Worm (Caenorhabditis elegans) whole organism, mixed stage, embryonic: ENCODE data around the gene T07F10.3.
"Not testable (repeated sequence)": the region's sequence is repeated elsewhere in the genome, so short reads cannot be mapped to it uniquely, and the experiment has no call there.

ENCODE experiments used
- M03D4.4 ChIP-seq: sonication (generic microtip); optimal IDR thresholded peaks from 2 replicates; lab custom pipeline; 2017; ENCODE audit warnings: mild to moderate bottlenecking, missing genetic modification characterization, missing compliant biosample characterization
- bed-3 ChIP-seq: fragments of 200-800 bp; sonication (Bioruptor generic); optimal IDR thresholded peaks from 3 replicates; lab custom pipeline; 2018; ENCODE audit warnings: mild to moderate bottlenecking, missing genetic modification characterization, moderate library complexity, missing compliant biosample characterization
- blmp-1 ChIP-seq: fragments of 150-350 bp; optimal IDR thresholded peaks from 2 replicates; lab custom pipeline; 2014; ENCODE audit warnings: missing biosample characterization, missing genetic modification characterization
- ceh-39 ChIP-seq: fragments of 150-350 bp; optimal IDR thresholded peaks from 2 replicates; lab custom pipeline; 2014; ENCODE audit warnings: missing biosample characterization, missing genetic modification characterization
- ceh-43 ChIP-seq: fragments of 200-800 bp; sonication (Bioruptor generic); optimal IDR thresholded peaks from 2 replicates; lab custom pipeline; 2018; ENCODE audit warnings: mild to moderate bottlenecking, missing genetic modification characterization, moderate library complexity, missing compliant biosample characterization
- ceh-83 ChIP-seq: fragments of 200-800 bp; sonication (Bioruptor generic); optimal IDR thresholded peaks from 2 replicates; lab custom pipeline; 2018; ENCODE audit warnings: mild to moderate bottlenecking, missing genetic modification characterization, missing compliant biosample characterization
- ces-1 ChIP-seq: fragments of 150-350 bp; optimal IDR thresholded peaks from 2 replicates; lab custom pipeline; 2014; ENCODE audit warnings: missing biosample characterization, missing genetic modification reagents, missing genetic modification characterization
- cnd-1 ChIP-seq: fragments of 200-800 bp; sonication (Bioruptor generic); optimal IDR thresholded peaks from 2 replicates; lab custom pipeline; 2018; ENCODE audit warnings: mild to moderate bottlenecking, missing genetic modification characterization, missing compliant biosample characterization
- drap-1 ChIP-seq: fragments of 200-800 bp; sonication (Bioruptor generic); optimal IDR thresholded peaks from 3 replicates; lab custom pipeline; 2018; ENCODE audit warnings: mild to moderate bottlenecking, missing genetic modification characterization, missing compliant biosample characterization
- elt-1 ChIP-seq: sonication (generic microtip); optimal IDR thresholded peaks from 2 replicates; lab custom pipeline; 2017; ENCODE audit warnings: missing genetic modification characterization, mild to moderate bottlenecking, missing compliant biosample characterization, antibody characterized with exemption, moderate library complexity, borderline replicate concordance; ENCODE audit not compliant: insufficient read depth
- elt-3 ChIP-seq: fragments of 150-350 bp; optimal IDR thresholded peaks from 2 replicates; lab custom pipeline; 2014; ENCODE audit warnings: missing biosample characterization, missing genetic modification characterization
- ham-2 ChIP-seq: fragments of 200-800 bp; sonication (Bioruptor generic); optimal IDR thresholded peaks from 2 replicates; lab custom pipeline; 2018; ENCODE audit warnings: mild to moderate bottlenecking, missing genetic modification characterization, missing compliant biosample characterization
- hlh-1 ChIP-seq: fragments of 150-350 bp; optimal IDR thresholded peaks from 2 replicates; lab custom pipeline; 2014; ENCODE audit warnings: missing biosample characterization, missing genetic modification reagents, missing genetic modification characterization
- lin-13 ChIP-seq: fragments of 150-350 bp; optimal IDR thresholded peaks from 2 replicates; lab custom pipeline; 2014; ENCODE audit warnings: missing biosample characterization, missing genetic modification characterization
- lsy-2 ChIP-seq: fragments of 150-350 bp; optimal IDR thresholded peaks from 2 replicates; lab custom pipeline; 2014; ENCODE audit warnings: missing biosample characterization, missing genetic modification characterization
- mab-5 ChIP-seq: fragments of 150-350 bp; optimal IDR thresholded peaks from 2 replicates; lab custom pipeline; 2014; ENCODE audit warnings: missing biosample characterization, missing genetic modification characterization
- mep-1 ChIP-seq: fragments of 150-350 bp; optimal IDR thresholded peaks from 2 replicates; lab custom pipeline; 2017; ENCODE audit warnings: missing biosample characterization, missing genetic modification reagents, missing genetic modification characterization, inconsistent platforms
- mls-2 ChIP-seq: sonication (generic microtip); optimal IDR thresholded peaks from 2 replicates; lab custom pipeline; 2016; ENCODE audit warnings: mild to moderate bottlenecking, missing genetic modification characterization, moderate library complexity, missing compliant biosample characterization
- nhr-237 ChIP-seq: fragments of 150-350 bp; optimal IDR thresholded peaks from 2 replicates; lab custom pipeline; 2014; ENCODE audit warnings: missing biosample characterization, missing genetic modification characterization
- nhr-28 ChIP-seq: fragments of 150-350 bp; optimal IDR thresholded peaks from 2 replicates; lab custom pipeline; 2014; ENCODE audit warnings: missing biosample characterization, missing genetic modification characterization
- nhr-76 ChIP-seq: sonication (generic microtip); optimal IDR thresholded peaks from 2 replicates; lab custom pipeline; 2017; ENCODE audit warnings: missing biosample characterization, missing genetic modification characterization
- pha-4 ChIP-seq: fragments of 150-350 bp; optimal IDR thresholded peaks from 2 replicates; lab custom pipeline; 2018; ENCODE audit warnings: missing biosample characterization, missing genetic modification reagents, missing genetic modification characterization
- snpc-4 ChIP-seq: fragments of 150-350 bp; optimal IDR thresholded peaks from 2 replicates; lab custom pipeline; 2014; ENCODE audit warnings: missing biosample characterization, missing genetic modification characterization
- sptf-1 ChIP-seq: sonication (generic microtip); optimal IDR thresholded peaks from 2 replicates; lab custom pipeline; 2017; ENCODE audit warnings: mild to moderate bottlenecking, missing genetic modification characterization, moderate library complexity, missing compliant biosample characterization
- unc-120 ChIP-seq: sonication (generic microtip); optimal IDR thresholded peaks from 2 replicates; lab custom pipeline; 2017; ENCODE audit warnings: missing genetic modification characterization, missing compliant biosample characterization; ENCODE audit not compliant: poor library complexity, severe bottlenecking
- unc-39 ChIP-seq: fragments of 150-350 bp; optimal IDR thresholded peaks from 2 replicates; lab custom pipeline; 2014; ENCODE audit warnings: missing biosample characterization, missing genetic modification characterization
- unc-62 ChIP-seq: fragments of 150-350 bp; optimal IDR thresholded peaks from 2 replicates; lab custom pipeline; 2014; ENCODE audit warnings: missing biosample characterization, missing genetic modification reagents, missing genetic modification characterization
- zip-8 ChIP-seq: fragments of 150-350 bp; optimal IDR thresholded peaks from 2 replicates; lab custom pipeline; 2014; ENCODE audit warnings: missing biosample characterization, missing genetic modification characterization

Gene T07F10.3

DNA sequence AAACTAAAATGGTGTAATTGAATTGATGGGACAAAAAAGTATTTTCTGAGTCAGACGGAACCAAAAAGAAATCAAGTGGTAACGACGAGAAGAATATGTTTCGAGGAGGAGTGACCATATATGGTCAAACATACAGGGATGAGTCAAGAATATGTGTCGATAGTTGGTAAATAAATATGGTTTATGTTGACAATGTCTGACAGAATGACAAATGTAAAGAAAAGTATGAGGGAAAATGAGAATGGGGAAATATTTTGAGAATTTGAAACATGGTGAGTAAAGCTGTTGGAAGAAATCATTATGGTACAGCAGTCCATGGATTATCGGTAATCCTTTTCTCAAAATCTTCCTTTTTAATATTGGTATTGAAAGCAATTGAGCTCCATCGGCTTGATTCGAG is 1.8 kb downstream of the T07F10.3 start, which contains the start of gene nspg-1:
TSS of gene nspg-1 (minus strand) at position 101 of the 400 bp plus-strand sequence.
- TF ChIP-seq nhr-76 (tag; lab: Kevin White, UChicago) (no peak), nhr-28 (tag; lab: Kevin White, UChicago) (no peak), nhr-237 (tag; lab: Kevin White, UChicago) (no peak), sptf-1 (tag; lab: Kevin White, UChicago) (no peak), pha-4 (tag; lab: Kevin White, UChicago) (no peak), mab-5 (no peak), mep-1 (no peak), drap-1 (GFP tag; lab: Kevin White, UChicago) (no peak), cnd-1 (tag; lab: Kevin White, UChicago) (no peak), unc-120 (tag; lab: Kevin White, UChicago) (no peak), hlh-1 (tag; lab: Kevin White, UChicago) (no peak), bed-3 (GFP tag; lab: Kevin White, UChicago) (no peak), ceh-39 (tag; lab: Kevin White, UChicago) (no peak), unc-39 (tag; lab: Kevin White, UChicago) (no peak), elt-1 (tag; lab: Kevin White, UChicago) (no peak), lin-13 (tag; lab: Kevin White, UChicago) (no peak), mls-2 (tag; lab: Kevin White, UChicago) (no peak), ham-2 (GFP tag; lab: Kevin White, UChicago) (no peak)

DNA sequence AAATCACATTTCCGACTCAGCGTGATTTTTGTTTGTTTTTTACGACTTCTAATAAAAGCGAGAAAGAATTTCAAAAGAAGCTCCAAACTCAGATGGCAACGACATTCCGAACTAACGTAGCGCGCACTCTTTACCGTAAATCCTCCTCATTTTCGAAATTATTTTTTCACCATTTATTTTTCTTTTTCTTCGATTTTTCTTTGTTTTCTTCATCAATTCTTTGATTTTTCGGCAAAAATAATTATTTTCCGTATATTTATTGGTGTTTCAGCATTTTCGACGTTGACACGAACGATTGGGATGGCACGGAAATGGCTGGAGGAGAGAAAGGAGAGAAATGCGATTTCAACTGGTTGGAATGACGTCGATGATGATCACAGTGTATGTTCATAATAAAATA is 4.2 kb downstream of the T07F10.3 start, which contains the start of gene T07F10.5:
TSS of gene T07F10.5 (plus strand) at position 301 of the 400 bp plus-strand sequence.
- not testable (repeated sequence) for TF ChIP-seq unc-62 (GFP tag; lab: Kevin White, UChicago); cnd-1 (tag; lab: Kevin White, UChicago); pha-4 (tag; lab: Kevin White, UChicago)

DNA sequence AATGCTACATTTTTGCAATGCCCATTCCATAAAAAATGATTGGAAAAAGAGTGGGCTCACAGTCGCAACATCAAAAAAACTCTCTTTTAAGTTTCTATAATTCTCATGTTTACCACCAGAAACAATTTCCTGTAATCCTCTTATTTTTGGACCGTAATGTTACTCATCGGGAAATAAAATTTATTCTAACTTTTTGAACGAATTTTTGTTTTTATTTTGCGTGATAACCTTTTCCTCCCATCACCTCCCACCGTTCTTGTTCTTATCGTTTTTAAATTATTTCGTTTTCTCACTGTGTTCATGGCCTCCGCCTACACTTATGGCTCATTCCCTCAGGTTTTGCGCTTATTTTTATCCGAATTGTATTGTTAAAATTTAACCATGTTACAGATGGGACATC is 10.7 kb downstream of the T07F10.3 start, which contains the start of gene anp-1:
TSS of gene anp-1 (plus strand) at position 301 of the 400 bp plus-strand sequence.
- no peak for TF ChIP-seq elt-3 (tag; lab: Kevin White, UChicago)
- no peak for TF ChIP-seq mep-1
- no peak for TF ChIP-seq nhr-28 (tag; lab: Kevin White, UChicago)
- TF ChIP-seq unc-62 (GFP tag; lab: Kevin White, UChicago) = no peak
- no peak for TF ChIP-seq ceh-43
- TF ChIP-seq lin-13 (tag; lab: Kevin White, UChicago) = no peak
- no peak for TF ChIP-seq lsy-2

DNA sequence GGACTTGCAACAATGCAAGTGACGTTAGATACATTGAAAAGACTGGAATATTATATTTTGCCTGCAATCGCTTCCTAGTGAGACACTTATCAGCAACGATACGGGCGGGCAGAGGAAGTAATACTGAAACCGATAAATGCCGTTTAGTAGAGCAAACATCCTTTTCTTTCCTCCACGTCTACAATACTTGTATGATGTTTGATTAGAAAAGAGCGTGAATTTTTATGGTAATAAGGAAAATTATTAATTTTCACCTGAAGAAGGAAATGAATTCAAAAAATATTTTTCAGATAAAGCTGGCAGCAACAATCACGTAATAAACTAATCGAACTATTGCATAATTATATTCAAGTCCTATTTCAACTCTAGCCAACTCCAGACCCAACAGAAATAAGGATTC is 15.1 kb downstream of the T07F10.3 start, which contains the start of gene C44H9.7:
TSS of gene C44H9.7 (minus strand) at position 101 of the 400 bp plus-strand sequence.
- TF ChIP-seq ceh-43 (no peak), unc-120 (tag; lab: Kevin White, UChicago) (no peak), hlh-1 (tag; lab: Kevin White, UChicago) (no peak), drap-1 (GFP tag; lab: Kevin White, UChicago) (no peak), bed-3 (GFP tag; lab: Kevin White, UChicago) (no peak), unc-62 (GFP tag; lab: Kevin White, UChicago) (no peak), cnd-1 (tag; lab: Kevin White, UChicago) (no peak), mep-1 (no peak), ceh-83 (GFP tag; lab: Kevin White, UChicago) (no peak)

DNA sequence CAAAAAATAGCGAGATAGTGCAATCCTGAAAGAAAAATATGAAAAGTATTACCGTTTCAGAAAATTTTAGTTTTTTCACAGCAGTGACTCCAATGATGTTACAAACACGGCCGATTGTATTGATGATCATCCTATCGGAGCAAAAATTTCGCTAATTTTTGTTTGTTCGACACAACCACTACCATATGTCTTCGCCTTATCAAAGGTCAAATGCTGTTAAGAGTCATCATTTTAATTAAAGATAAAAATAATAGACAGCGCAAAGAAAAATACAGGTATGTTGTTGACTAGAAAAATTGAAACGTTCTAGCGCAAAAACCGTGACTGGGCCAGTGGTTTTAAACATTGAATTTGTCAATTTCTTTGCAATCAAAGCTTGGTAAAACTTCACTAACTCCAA is 17.5 kb downstream of the T07F10.3 start:
- no peak for TF ChIP-seq blmp-1 (tag; lab: Kevin White, UChicago)
- TF ChIP-seq, all 35 proteins: peak for 0

DNA sequence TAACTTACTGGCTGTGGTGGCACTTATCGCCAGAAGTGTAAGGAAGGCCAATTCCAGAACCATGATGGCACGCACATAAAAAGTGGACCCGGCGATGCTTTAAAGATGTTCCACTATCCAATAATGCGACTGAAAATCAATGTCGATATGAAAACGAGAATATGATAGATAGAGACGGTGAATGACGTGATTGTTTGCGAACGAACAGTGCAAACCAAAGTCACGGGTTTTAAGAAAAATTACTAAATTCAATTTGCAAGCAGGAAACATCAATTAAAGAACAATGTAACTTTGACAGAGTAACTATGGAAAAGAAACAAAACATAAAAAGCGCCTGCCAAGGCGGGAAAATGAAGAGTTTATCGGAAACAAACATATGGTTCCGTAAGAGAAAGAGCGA is 20.1 kb downstream of the T07F10.3 start, which contains the start of gene C44H9.5:
TSS of gene C44H9.5 (minus strand) at position 129 of the 400 bp plus-strand sequence.
- TF ChIP-seq M03D4.4 (tag; lab: Kevin White, UChicago) (no peak), snpc-4 (tag; lab: Kevin White, UChicago) (no peak), elt-3 (tag; lab: Kevin White, UChicago) (no peak), zip-8 (tag; lab: Kevin White, UChicago) (no peak), ces-1 (GFP tag; lab: Kevin White, UChicago) (no peak)
- TF ChIP-seq, all 35 proteins: peak for 0
